Fruit fly (Drosophila melanogaster) whole organism, embryonic: ENCODE results near the gene Sirt4.
A peak's percentile ranks its signal among the peaks of the same experiment; 100 is the strongest.

Experiments used
- Ada2b ChIP-seq: fragments of 200-800 bp; sonication (Bioruptor generic); IDR thresholded peaks from 2 replicates; pipeline ENCODE4 v1.3.6; 2022; ENCODE audit warnings: missing biosample characterization, missing genetic modification characterization
- CG10321 ChIP-seq: fragments of 200-800 bp; sonication (Bioruptor generic); IDR thresholded peaks from 2 replicates; pipeline ENCODE4 v1.3.6; 2022; ENCODE audit warnings: missing biosample characterization, missing genetic modification characterization
- CG10979 ChIP-seq: fragments of 200-800 bp; sonication (Bioruptor generic); optimal IDR thresholded peaks from 2 replicates; lab custom pipeline; 2018; ENCODE audit warnings: missing biosample characterization, mild to moderate bottlenecking, missing genetic modification characterization, moderate library complexity
- CG11504 ChIP-seq: fragments of 200-800 bp; sonication (Bioruptor generic); optimal IDR thresholded peaks from 3 replicates; lab custom pipeline; 2019; ENCODE audit warnings: missing biosample characterization, mild to moderate bottlenecking, missing genetic modification characterization, moderate library complexity
- CG11560 ChIP-seq: fragments of 200-800 bp; sonication (Bioruptor generic); IDR thresholded peaks from 3 replicates; pipeline ENCODE4 v1.3.6; 2022; ENCODE audit warnings: missing biosample characterization, missing genetic modification characterization
- CG1233 ChIP-seq: fragments of 200-800 bp; sonication (Bioruptor generic); optimal IDR thresholded peaks from 4 replicates; lab custom pipeline; 2018; ENCODE audit warnings: missing biosample characterization, mild to moderate bottlenecking, missing genetic modification characterization
- CG12942 ChIP-seq: fragments of 200-800 bp; sonication (Bioruptor generic); optimal IDR thresholded peaks from 3 replicates; lab custom pipeline; 2016; ENCODE audit warnings: missing biosample characterization, missing genetic modification characterization
- CG1529 ChIP-seq: fragments of 200-800 bp; sonication (Bioruptor generic); optimal IDR thresholded peaks from 3 replicates; lab custom pipeline; 2018; ENCODE audit warnings: missing biosample characterization, missing genetic modification characterization
- CG15696 ChIP-seq: fragments of 200-800 bp; sonication (Bioruptor generic); optimal IDR thresholded peaks from 2 replicates; lab custom pipeline; 2019; ENCODE audit warnings: missing biosample characterization, mild to moderate bottlenecking, missing genetic modification characterization, moderate library complexity
- CG16813 ChIP-seq: fragments of 200-800 bp; sonication (Bioruptor generic); IDR thresholded peaks from 3 replicates; pipeline ENCODE4 v1.3.6; 2022; ENCODE audit warnings: missing biosample characterization, missing genetic modification characterization; ENCODE audit not compliant: partially characterized antibody
- CG17359 ChIP-seq: fragments of 200-800 bp; sonication (Bioruptor generic); optimal IDR thresholded peaks from 3 replicates; lab custom pipeline; 2018; ENCODE audit warnings: missing biosample characterization, mild to moderate bottlenecking, missing genetic modification characterization, moderate library complexity
- CG3407 ChIP-seq: fragments of 200-800 bp; sonication (Bioruptor generic); optimal IDR thresholded peaks from 2 replicates; lab custom pipeline; 2018; ENCODE audit warnings: missing biosample characterization, mild to moderate bottlenecking, missing genetic modification characterization
- CG3838 ChIP-seq: fragments of 200-800 bp; sonication (Bioruptor generic); optimal IDR thresholded peaks from 3 replicates; lab custom pipeline; 2016; ENCODE audit warnings: missing biosample characterization, missing genetic modification characterization
- CG4328 ChIP-seq: fragments of 200-800 bp; sonication (Bioruptor generic); optimal IDR thresholded peaks from 3 replicates; lab custom pipeline; 2017; ENCODE audit warnings: missing biosample characterization, missing genetic modification reagents, missing genetic modification characterization
- CG6791 ChIP-seq: fragments of 200-800 bp; sonication (Bioruptor generic); IDR thresholded peaks from 3 replicates; pipeline ENCODE4 v1.3.6; 2022; ENCODE audit warnings: missing biosample characterization, missing genetic modification characterization; ENCODE audit not compliant: partially characterized antibody
- CG7987 ChIP-seq: fragments of 200-800 bp; sonication (Bioruptor generic); optimal IDR thresholded peaks from 2 replicates; lab custom pipeline; 2018; ENCODE audit warnings: missing biosample characterization, mild to moderate bottlenecking, missing genetic modification characterization, moderate library complexity
- CG8765 ChIP-seq: fragments of 200-800 bp; sonication (Bioruptor generic); IDR thresholded peaks from 2 replicates; pipeline ENCODE4 v1.3.6; 2022; ENCODE audit warnings: missing biosample characterization, missing genetic modification characterization
- Ets65A ChIP-seq: fragments of 200-800 bp; sonication (Bioruptor generic); peaks from one replicate; lab custom pipeline; 2016; ENCODE audit warnings: missing biosample characterization, missing genetic modification characterization
- GATAe ChIP-seq: fragments of 200-800 bp; sonication (Bioruptor generic); conservative IDR thresholded peaks from 2 replicates; pipeline ENCODE4 v1.3.6; 2022; ENCODE audit warnings: missing biosample characterization, missing genetic modification characterization
- HHEX ChIP-seq: fragments of 200-800 bp; sonication (Bioruptor generic); optimal IDR thresholded peaks from 3 replicates; lab custom pipeline; 2017; ENCODE audit warnings: missing biosample characterization, mild to moderate bottlenecking, missing genetic modification characterization, missing genetic modification reagents
- Hey ChIP-seq: fragments of 200-800 bp; sonication (Bioruptor generic); optimal IDR thresholded peaks from 3 replicates; lab custom pipeline; 2018; ENCODE audit warnings: missing biosample characterization, mild to moderate bottlenecking, missing genetic modification characterization
- HmgD ChIP-seq: fragments of 200-800 bp; sonication (Bioruptor generic); optimal IDR thresholded peaks from 3 replicates; lab custom pipeline; 2016; ENCODE audit warnings: missing biosample characterization, missing genetic modification characterization
- MBD-R2 ChIP-seq: fragments of 200-800 bp; sonication (Bioruptor generic); IDR thresholded peaks from 2 replicates; pipeline ENCODE4 v1.3.6; 2022; ENCODE audit warnings: missing biosample characterization, missing genetic modification characterization
- MESR4 ChIP-seq: fragments of 200-800 bp; sonication (Bioruptor generic); optimal IDR thresholded peaks from 2 replicates; lab custom pipeline; 2018; ENCODE audit warnings: missing biosample characterization, mild to moderate bottlenecking, missing genetic modification characterization, moderate library complexity
- Mes4 ChIP-seq: fragments of 200-800 bp; sonication (Bioruptor generic); optimal IDR thresholded peaks from 2 replicates; lab custom pipeline; 2016; ENCODE audit warnings: missing biosample characterization, missing genetic modification characterization
- Nf-YA ChIP-seq: fragments of 200-800 bp; sonication (Bioruptor generic); IDR thresholded peaks from 2 replicates; pipeline ENCODE4 v1.3.6; 2022; ENCODE audit warnings: missing biosample characterization, missing genetic modification characterization
- NfI ChIP-seq: fragments of 200-800 bp; sonication (Bioruptor generic); optimal IDR thresholded peaks from 3 replicates; lab custom pipeline; 2018; ENCODE audit warnings: missing biosample characterization, mild to moderate bottlenecking, missing genetic modification characterization, moderate library complexity
- Oli ChIP-seq: fragments of 200-800 bp; sonication (Bioruptor generic); optimal IDR thresholded peaks from 2 replicates; lab custom pipeline; 2018; ENCODE audit warnings: missing biosample characterization, mild to moderate bottlenecking, missing genetic modification characterization, moderate library complexity
- Ptx1 ChIP-seq: fragments of 200-800 bp; sonication (Bioruptor generic); IDR thresholded peaks from 2 replicates; pipeline ENCODE4 v1.3.6; 2022; ENCODE audit warnings: missing biosample characterization, missing genetic modification characterization
- Sry-β ChIP-seq: fragments of 200-800 bp; sonication (Bioruptor generic); optimal IDR thresholded peaks from 2 replicates; lab custom pipeline; 2018; ENCODE audit warnings: missing biosample characterization, mild to moderate bottlenecking, missing genetic modification characterization, moderate library complexity
- aop ChIP-seq: fragments of 200-800 bp; sonication (Bioruptor generic); IDR thresholded peaks from 2 replicates; pipeline ENCODE4 v1.3.6; 2022; ENCODE audit warnings: missing biosample characterization, missing genetic modification characterization
- cas ChIP-seq: fragments of 200-800 bp; sonication (Bioruptor generic); IDR thresholded peaks from 2 replicates; pipeline ENCODE4 v1.3.6; 2022; ENCODE audit warnings: missing biosample characterization, missing genetic modification characterization
- ci ChIP-seq: fragments of 200-800 bp; sonication (Bioruptor generic); IDR thresholded peaks from 3 replicates; pipeline ENCODE4 v1.3.6; 2022; ENCODE audit warnings: missing biosample characterization, missing genetic modification characterization
- croc ChIP-seq: fragments of 200-800 bp; sonication (Bioruptor generic); conservative IDR thresholded peaks from 3 replicates; pipeline ENCODE4 v1.3.6; 2022; ENCODE audit warnings: missing biosample characterization, missing genetic modification characterization
- eyg ChIP-seq: fragments of 200-800 bp; sonication (Bioruptor generic); optimal IDR thresholded peaks from 3 replicates; lab custom pipeline; 2016; ENCODE audit warnings: missing biosample characterization, missing genetic modification characterization
- ftz-f1 ChIP-seq: fragments of 200-800 bp; sonication (Bioruptor generic); optimal IDR thresholded peaks from 2 replicates; lab custom pipeline; 2016; ENCODE audit warnings: missing biosample characterization, missing genetic modification characterization
- gcm2 ChIP-seq: fragments of 200-800 bp; sonication (Bioruptor generic); optimal IDR thresholded peaks from 2 replicates; lab custom pipeline; 2016; ENCODE audit warnings: missing biosample characterization, missing genetic modification characterization
- gsb-n ChIP-seq: fragments of 200-800 bp; sonication (Bioruptor generic); optimal IDR thresholded peaks from 3 replicates; lab custom pipeline; 2018; ENCODE audit warnings: missing biosample characterization, mild to moderate bottlenecking, missing genetic modification characterization
- odd ChIP-seq: fragments of 200-800 bp; sonication (Bioruptor generic); optimal IDR thresholded peaks from 2 replicates; lab custom pipeline; 2017; ENCODE audit warnings: missing biosample characterization, mild to moderate bottlenecking, missing genetic modification characterization
- pan ChIP-seq, 4 experiments: fragments of >200 bp in 3 of 4; fragments of 200-800 bp in 1 of 4; sonication (Bioruptor generic) in 1 of 4; optimal IDR thresholded peaks in 3 of 4; IDR thresholded peaks in 1 of 4; 2 replicates each; pipeline versions ENCODE4 v1.3.6 to Lab custom; 2017 to 2022; ENCODE audit warnings: missing biosample characterization in 2 of 4, missing genetic modification characterization in 2 of 4, mixed read lengths in 1 of 4
- peb ChIP-seq: fragments of 200-800 bp; sonication (Bioruptor generic); IDR thresholded peaks from 2 replicates; pipeline ENCODE4 v1.3.6; 2022; ENCODE audit warnings: missing biosample characterization, missing genetic modification characterization
- pho ChIP-seq: fragments of 200-800 bp; sonication (Bioruptor generic); optimal IDR thresholded peaks from 2 replicates; lab custom pipeline; 2016; ENCODE audit warnings: missing biosample characterization, missing genetic modification characterization
- so ChIP-seq: fragments of 200-800 bp; sonication (Bioruptor generic); IDR thresholded peaks from 3 replicates; pipeline ENCODE4 v1.3.6; 2022; ENCODE audit warnings: missing biosample characterization, missing genetic modification characterization
- sug ChIP-seq: fragments of 200-800 bp; optimal IDR thresholded peaks from 2 replicates; lab custom pipeline; 2019; ENCODE audit warnings: missing biosample characterization, mild to moderate bottlenecking, missing genetic modification characterization, moderate library complexity
- tin ChIP-seq: fragments of 200-800 bp; sonication (Bioruptor generic); optimal IDR thresholded peaks from 3 replicates; lab custom pipeline; 2016; ENCODE audit warnings: missing biosample characterization, missing genetic modification characterization
- toy ChIP-seq: fragments of 200-800 bp; sonication (Bioruptor generic); IDR thresholded peaks from 2 replicates; pipeline ENCODE4 v1.3.6; 2022; ENCODE audit warnings: missing biosample characterization, missing genetic modification characterization
- unc-4 ChIP-seq: fragments of 200-800 bp; sonication (Bioruptor generic); IDR thresholded peaks from 2 replicates; pipeline ENCODE4 v1.3.6; 2022; ENCODE audit warnings: missing biosample characterization, missing genetic modification characterization; ENCODE audit not compliant: partially characterized antibody
- zen2 ChIP-seq: fragments of 200-800 bp; sonication (Bioruptor generic); IDR thresholded peaks from 3 replicates; pipeline ENCODE4 v1.3.6; 2022; ENCODE audit warnings: missing biosample characterization, missing genetic modification characterization; ENCODE audit not compliant: partially characterized antibody

Gene Sirt4

DNA sequence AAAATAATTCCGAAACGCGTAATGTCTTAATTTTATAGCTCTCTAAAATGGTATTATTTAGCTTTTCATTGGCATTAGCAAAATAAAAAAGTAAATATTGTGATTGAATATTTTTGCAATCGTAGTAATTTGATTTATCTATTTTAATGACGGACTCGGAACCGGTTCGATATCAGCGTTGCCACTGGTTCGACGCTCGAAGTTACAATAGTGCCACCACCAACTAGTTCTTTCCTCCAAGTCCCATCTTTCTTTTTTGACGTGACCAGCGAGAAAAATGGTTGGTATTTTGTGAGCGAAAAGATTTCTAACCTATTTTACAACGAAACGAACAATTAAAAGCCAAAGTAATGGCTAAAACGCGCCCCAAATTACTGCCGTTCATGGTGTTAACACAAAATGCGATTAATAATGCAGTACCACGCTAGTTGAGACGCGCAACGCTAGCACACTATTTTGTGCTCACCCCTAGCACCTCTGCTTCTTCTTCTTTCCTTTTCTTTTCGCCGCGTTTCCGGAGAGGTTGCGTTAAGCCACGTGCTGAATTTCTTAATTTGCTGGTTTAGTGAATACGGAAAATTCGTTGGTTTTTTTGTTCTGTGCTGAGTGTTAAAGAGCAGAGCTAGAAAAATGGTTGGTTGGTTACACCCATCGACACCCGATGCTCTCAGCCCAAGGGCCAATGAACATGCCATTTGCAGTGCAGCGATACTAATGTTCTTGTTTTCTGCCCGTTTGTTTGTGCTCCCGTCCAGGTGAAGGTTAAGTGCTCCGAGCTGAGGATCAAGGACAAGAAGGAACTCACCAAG, 6.7 kb upstream of the Sirt4 start, which contains the start of gene RpL35 (continued):
- TF ChIP-seq Sry-β (no peak), MBD-R2 (no peak), HmgD (GFP tag; lab: Kevin White, UChicago) (no peak), CG17359 (tag; lab: Kevin White, UChicago) (peak; percentile 37), MESR4 (GFP tag; lab: Kevin White, UChicago) (peak; percentile 93), tin (GFP tag; lab: Kevin White, UChicago) (no peak), Oli (tag; lab: Kevin White, UChicago) (peak; percentile 2), pan (optimal IDR thresholded peaks at IDR 0.05; lab: Kevin White, UChicago) (no peak), pan (GFP tag; optimal IDR thresholded peaks at IDR 0.05 in 1 of 2, IDR thresholded peaks at IDR 0.05 in 1 of 2) (peak in 1 of 2 experiments; percentile 9), CG7987 (GFP tag; lab: Kevin White, UChicago) (peak; percentile 51), CG10321 (GFP tag; lab: Robert Waterston, UW) (no peak), CG16813 (peak; percentile 45; the same call in 2 of the 3 replicates), Hey (tag; lab: Kevin White, UChicago) (no peak), peb (0 out of 2 replicates have a peak, but pooled peaks have one; percentile 7), croc (no peak), so (GFP tag; lab: Robert Waterston, UW) (no peak), CG4328 (peak; percentile 27), Ets65A (GFP tag; lab: Kevin White, UChicago) (no peak), CG1529 (GFP tag; lab: Kevin White, UChicago) (peak; percentile 20), sug (peak; percentile 55), gsb-n (peak; percentile 25), CG1233 (GFP tag; lab: Kevin White, UChicago) (peak; percentile 38), CG3838 (GFP tag; lab: Kevin White, UChicago) (no peak), Ada2b (GFP tag; lab: Robert Waterston, UW) (no peak), GATAe (GFP tag; lab: Robert Waterston, UW) (no peak), zen2 (GFP tag; lab: Robert Waterston, UW) (no peak; the same call in 2 of the 3 replicates), CG8765 (GFP tag; lab: Robert Waterston, UW) (no peak), NfI (GFP tag; lab: Kevin White, UChicago) (peak; percentile 60), CG12942 (GFP tag; lab: Kevin White, UChicago) (no peak), gcm2 (GFP tag; lab: Kevin White, UChicago) (peak; percentile 26), CG10979 (tag; lab: Kevin White, UChicago) (peak; percentile 18), Ptx1 (GFP tag; lab: Robert Waterston, UW) (peak; percentile 29; the same call in 1 of the 2 replicates), CG3407 (GFP tag; lab: Kevin White, UChicago) (no peak), Mes4 (GFP tag; lab: Kevin White, UChicago) (peak; percentile 37), CG11504 (tag; lab: Kevin White, UChicago) (no peak), CG11560 (tag; lab: Robert Waterston, UW) (no peak), ftz-f1 (GFP tag; lab: Kevin White, UChicago) (no peak), ci (GFP tag; lab: Robert Waterston, UW) (0 out of 3 replicates have a peak, but pooled peaks have one; percentile 50), CG6791 (GFP tag; lab: Robert Waterston, UW) (no peak; the same call in 2 of the 3 replicates), unc-4 (GFP tag; lab: Robert Waterston, UW) (0 out of 2 replicates have a peak, but pooled peaks have one; percentile 47), odd (GFP tag; lab: Kevin White, UChicago) (peak; percentile 59), Nf-YA (GFP tag; lab: Robert Waterston, UW) (no peak), eyg (GFP tag; lab: Kevin White, UChicago) (peak; percentile 30), aop (0 out of 2 replicates have a peak, but pooled peaks have one; percentile 41), CG15696 (tag; lab: Kevin White, UChicago) (peak; percentile 7), toy (GFP tag; lab: Robert Waterston, UW) (0 out of 2 replicates have a peak, but pooled peaks have one; percentile 28), HHEX (GFP tag; lab: Kevin White, UChicago) (peak; percentile 65), cas (no peak), pho (GFP tag; lab: Kevin White, UChicago) (no peak)
